Fruit fly (Drosophila melanogaster) whole organism: ENCODE results near the gene Hsc70-1.

Experiments used
- CG8478 ChIP-seq: fragments of >200 bp; optimal IDR thresholded peaks from 2 replicates; lab custom pipeline; 2018; ENCODE audit warnings: inconsistent platforms
- Dll ChIP-seq: fragments of >200 bp; optimal IDR thresholded peaks from 2 replicates; lab custom pipeline; 2017
- EcR ChIP-seq, 2 experiments: fragments of >200 bp; optimal IDR thresholded peaks; 2 replicates each; lab custom pipeline; 2017; ENCODE audit warnings: missing biosample characterization in 2 of 2, missing genetic modification characterization in 2 of 2, missing genetic modification reagents in 2 of 2
- pan ChIP-seq: fragments of >200 bp; optimal IDR thresholded peaks from 2 replicates; lab custom pipeline; 2017
- psq ChIP-seq: fragments of >200 bp; optimal IDR thresholded peaks from 2 replicates; lab custom pipeline; 2017
- usp ChIP-seq: fragments of >200 bp; optimal IDR thresholded peaks from 2 replicates; lab custom pipeline; 2017; ENCODE audit warnings: missing biosample characterization, missing genetic modification characterization, mixed read lengths

- TF ChIP-seq Dll (lab: Kevin White, UChicago) = no peak
- TF ChIP-seq usp = no peak
- no peak for TF ChIP-seq psq (lab: Kevin White, UChicago)
- TF ChIP-seq CG8478 = no peak
- TF ChIP-seq EcR (GFP tag; optimal IDR thresholded peaks at IDR 0.05; lab: Kevin White, UChicago) = no peak
- no peak for TF ChIP-seq pan
Measured at dm6 chr3L:13964635-13965501, 9.0 kb upstream of the Hsc70-1 start, which contains the start of the genes Meics, Nxf3 and ssp2.
